Worm (Caenorhabditis elegans) whole organism, L1 larva: ENCODE results near the gene M01H9.2.

Experiments used
- C34B4.2 ChIP-seq: sonication (generic microtip); optimal IDR thresholded peaks from 2 replicates; lab custom pipeline; 2017; ENCODE audit warnings: mild to moderate bottlenecking, missing genetic modification characterization, missing compliant biosample characterization
- F16B12.6 ChIP-seq: fragments of 150-350 bp; optimal IDR thresholded peaks from 2 replicates; lab custom pipeline; 2014; ENCODE audit warnings: missing biosample characterization, missing genetic modification characterization
- Y116A8C.19 ChIP-seq: sonication (generic microtip); optimal IDR thresholded peaks from 2 replicates; lab custom pipeline; 2016; ENCODE audit warnings: missing compliant biosample characterization, missing genetic modification characterization, borderline replicate concordance
- aly-2 ChIP-seq: fragments of 150-350 bp; optimal IDR thresholded peaks from 2 replicates; lab custom pipeline; 2014; ENCODE audit warnings: missing biosample characterization, missing genetic modification characterization
- ama-1 ChIP-seq: fragments of 150-350 bp; optimal IDR thresholded peaks from 2 replicates; lab custom pipeline; 2014
- ceh-63 ChIP-seq: fragments of 200-800 bp; sonication (Bioruptor generic); optimal IDR thresholded peaks from 2 replicates; lab custom pipeline; 2018; ENCODE audit warnings: mild to moderate bottlenecking, missing genetic modification characterization, missing compliant biosample characterization
- ceh-88 ChIP-seq: fragments of 200-800 bp; sonication (Bioruptor generic); IDR thresholded peaks from 2 replicates; pipeline ENCODE4 v1.3.6; 2022; ENCODE audit warnings: missing genetic modification characterization, missing compliant biosample characterization
- dpl-1 ChIP-seq, 3 experiments: fragments of 150-350 bp in 2 of 3; sonication (generic microtip) in 1 of 3; optimal IDR thresholded peaks; 2 replicates each; lab custom pipeline; 2014 to 2017; ENCODE audit warnings: missing biosample characterization in 3 of 3, missing genetic modification characterization in 3 of 3, missing genetic modification reagents in 3 of 3
- dsc-1 ChIP-seq: sonication (generic microtip); optimal IDR thresholded peaks from 2 replicates; lab custom pipeline; 2016; ENCODE audit warnings: mild to moderate bottlenecking, missing genetic modification characterization, missing compliant biosample characterization
- efl-1 ChIP-seq, 4 experiments: fragments of 150-350 bp; optimal IDR thresholded peaks in 3 of 4; peaks in 1 of 4; 1 replicate in 1 of 4; 2 replicates in 3 of 4; lab custom pipeline; 2014; ENCODE audit warnings: missing biosample characterization in 2 of 4, missing genetic modification characterization in 2 of 4, missing genetic modification reagents in 2 of 4
- efl-3 ChIP-seq: fragments of 200-800 bp; sonication (Bioruptor generic); optimal IDR thresholded peaks from 2 replicates; lab custom pipeline; 2018; ENCODE audit warnings: mild to moderate bottlenecking, missing genetic modification characterization, missing compliant biosample characterization
- egl-27 ChIP-seq, 2 experiments: fragments of 150-350 bp in 1 of 2; sonication (generic microtip); optimal IDR thresholded peaks; 3 replicates each; lab custom pipeline; 2017 to 2018; ENCODE audit warnings: missing biosample characterization in 2 of 2, missing genetic modification characterization in 2 of 2, missing genetic modification reagents in 2 of 2
- elt-3 ChIP-seq, 6 experiments: fragments of 150-350 bp in 1 of 6; sonication (generic microtip); optimal IDR thresholded peaks; 2 replicates each; lab custom pipeline; 2017 to 2018; ENCODE audit warnings: missing biosample characterization in 6 of 6, missing genetic modification characterization in 6 of 6, inconsistent platforms in 1 of 6
- ets-5 ChIP-seq: fragments of 200-800 bp; sonication (Bioruptor generic); IDR thresholded peaks from 2 replicates; pipeline ENCODE4 v1.3.6; 2022; ENCODE audit warnings: missing genetic modification characterization, missing compliant biosample characterization
- fkh-10 ChIP-seq: sonication (generic microtip); optimal IDR thresholded peaks from 2 replicates; lab custom pipeline; 2017; ENCODE audit warnings: missing biosample characterization, missing genetic modification reagents, missing genetic modification characterization
- hlh-17 ChIP-seq: fragments of 200-800 bp; sonication (Bioruptor generic); optimal IDR thresholded peaks from 2 replicates; lab custom pipeline; 2018; ENCODE audit warnings: missing genetic modification characterization, mild to moderate bottlenecking, missing compliant biosample characterization, moderate library complexity, borderline replicate concordance
- lin-14 ChIP-seq: fragments of 200-800 bp; sonication (Bioruptor generic); optimal IDR thresholded peaks from 2 replicates; lab custom pipeline; 2018; ENCODE audit warnings: mild to moderate bottlenecking, missing genetic modification characterization, moderate library complexity, missing compliant biosample characterization
- lir-3 ChIP-seq: sonication (generic microtip); optimal IDR thresholded peaks from 2 replicates; lab custom pipeline; 2016; ENCODE audit warnings: mild to moderate bottlenecking, missing genetic modification characterization, moderate library complexity, missing compliant biosample characterization; ENCODE audit not compliant: poor library complexity
- mdl-1 ChIP-seq, 2 experiments: fragments of 150-350 bp; optimal IDR thresholded peaks; 2 replicates each; lab custom pipeline; 2014 to 2017; ENCODE audit warnings: missing biosample characterization in 2 of 2, missing genetic modification characterization in 2 of 2, inconsistent platforms in 1 of 2
- mef-2 ChIP-seq: fragments of 150-350 bp; optimal IDR thresholded peaks from 2 replicates; lab custom pipeline; 2014; ENCODE audit warnings: missing biosample characterization, missing genetic modification characterization
- nhr-11 ChIP-seq: fragments of 150-350 bp; optimal IDR thresholded peaks from 2 replicates; lab custom pipeline; 2014; ENCODE audit warnings: missing biosample characterization, missing genetic modification characterization
- nhr-12 ChIP-seq: sonication (generic microtip); optimal IDR thresholded peaks from 2 replicates; lab custom pipeline; 2017; ENCODE audit warnings: missing biosample characterization, missing genetic modification characterization
- nhr-19 ChIP-seq: fragments of 200-800 bp; sonication (Bioruptor generic); conservative IDR thresholded peaks from 2 replicates; pipeline ENCODE4 v1.3.6; 2022; ENCODE audit warnings: missing genetic modification characterization, missing compliant biosample characterization
- nhr-20 ChIP-seq: sonication (generic microtip); optimal IDR thresholded peaks from 2 replicates; lab custom pipeline; 2016; ENCODE audit warnings: mild to moderate bottlenecking, missing genetic modification characterization, missing compliant biosample characterization
- nhr-237 ChIP-seq: fragments of 150-350 bp; optimal IDR thresholded peaks from 2 replicates; lab custom pipeline; 2014; ENCODE audit warnings: missing biosample characterization, missing genetic modification characterization
- nhr-28 ChIP-seq: fragments of 150-350 bp; optimal IDR thresholded peaks from 2 replicates; lab custom pipeline; 2014; ENCODE audit warnings: missing biosample characterization, missing genetic modification characterization
- nhr-71 ChIP-seq: sonication (generic microtip); optimal IDR thresholded peaks from 2 replicates; lab custom pipeline; 2016; ENCODE audit warnings: mild to moderate bottlenecking, missing genetic modification characterization, moderate library complexity, missing compliant biosample characterization
- nhr-76 ChIP-seq: sonication (generic microtip); optimal IDR thresholded peaks from 2 replicates; lab custom pipeline; 2017; ENCODE audit warnings: missing biosample characterization, missing genetic modification characterization
- nhr-84 ChIP-seq: sonication (generic microtip); optimal IDR thresholded peaks from 2 replicates; lab custom pipeline; 2017; ENCODE audit warnings: missing biosample characterization, missing genetic modification characterization
- nhr-85 ChIP-seq: sonication (generic microtip); peaks from one replicate; lab custom pipeline; 2016; ENCODE audit warnings: missing genetic modification characterization, inconsistent platforms, missing compliant biosample characterization
- pqm-1 ChIP-seq: sonication (generic microtip); optimal IDR thresholded peaks from 3 replicates; lab custom pipeline; 2017; ENCODE audit warnings: missing biosample characterization, missing genetic modification characterization
- skn-1 ChIP-seq: fragments of 150-350 bp; optimal IDR thresholded peaks from 2 replicates; lab custom pipeline; 2014; ENCODE audit warnings: missing biosample characterization, missing genetic modification characterization
- snpc-4 ChIP-seq: fragments of 150-350 bp; optimal IDR thresholded peaks from 2 replicates; lab custom pipeline; 2014; ENCODE audit warnings: missing biosample characterization, missing genetic modification characterization
- snu-23 ChIP-seq: sonication (generic microtip); optimal IDR thresholded peaks from 2 replicates; lab custom pipeline; 2016; ENCODE audit warnings: missing genetic modification characterization, missing compliant biosample characterization
- sox-4 ChIP-seq: sonication (generic microtip); optimal IDR thresholded peaks from 2 replicates; lab custom pipeline; 2016; ENCODE audit warnings: missing genetic modification characterization, missing compliant biosample characterization
- sup-37 ChIP-seq: fragments of 200-800 bp; sonication (Bioruptor generic); optimal IDR thresholded peaks from 2 replicates; lab custom pipeline; 2018; ENCODE audit warnings: mild to moderate bottlenecking, missing genetic modification characterization, missing compliant biosample characterization
- swsn-7 ChIP-seq: sonication (generic microtip); optimal IDR thresholded peaks from 2 replicates; lab custom pipeline; 2016; ENCODE audit warnings: missing genetic modification characterization, missing compliant biosample characterization
- tlp-1 ChIP-seq: fragments of 150-350 bp; optimal IDR thresholded peaks from 2 replicates; lab custom pipeline; 2014; ENCODE audit warnings: missing biosample characterization, missing genetic modification characterization
- unc-62 ChIP-seq: fragments of 150-350 bp; optimal IDR thresholded peaks from 2 replicates; lab custom pipeline; 2014; ENCODE audit warnings: missing biosample characterization, missing genetic modification reagents, missing genetic modification characterization
- xbp-1 ChIP-seq: sonication (generic microtip); optimal IDR thresholded peaks from 2 replicates; lab custom pipeline; 2016; ENCODE audit warnings: missing genetic modification characterization, missing compliant biosample characterization
- zip-4 ChIP-seq: fragments of 200-800 bp; sonication (Bioruptor generic); optimal IDR thresholded peaks from 2 replicates; lab custom pipeline; 2018; ENCODE audit warnings: mild to moderate bottlenecking, missing genetic modification characterization, moderate library complexity, missing compliant biosample characterization
- ztf-11 ChIP-seq, 2 experiments: sonication (generic microtip); optimal IDR thresholded peaks; 2 replicates each; lab custom pipeline; 2016 to 2017; ENCODE audit warnings: missing genetic modification characterization in 2 of 2, missing biosample characterization in 1 of 2, missing compliant biosample characterization in 1 of 2

The M01H9.2 gene

DNA sequence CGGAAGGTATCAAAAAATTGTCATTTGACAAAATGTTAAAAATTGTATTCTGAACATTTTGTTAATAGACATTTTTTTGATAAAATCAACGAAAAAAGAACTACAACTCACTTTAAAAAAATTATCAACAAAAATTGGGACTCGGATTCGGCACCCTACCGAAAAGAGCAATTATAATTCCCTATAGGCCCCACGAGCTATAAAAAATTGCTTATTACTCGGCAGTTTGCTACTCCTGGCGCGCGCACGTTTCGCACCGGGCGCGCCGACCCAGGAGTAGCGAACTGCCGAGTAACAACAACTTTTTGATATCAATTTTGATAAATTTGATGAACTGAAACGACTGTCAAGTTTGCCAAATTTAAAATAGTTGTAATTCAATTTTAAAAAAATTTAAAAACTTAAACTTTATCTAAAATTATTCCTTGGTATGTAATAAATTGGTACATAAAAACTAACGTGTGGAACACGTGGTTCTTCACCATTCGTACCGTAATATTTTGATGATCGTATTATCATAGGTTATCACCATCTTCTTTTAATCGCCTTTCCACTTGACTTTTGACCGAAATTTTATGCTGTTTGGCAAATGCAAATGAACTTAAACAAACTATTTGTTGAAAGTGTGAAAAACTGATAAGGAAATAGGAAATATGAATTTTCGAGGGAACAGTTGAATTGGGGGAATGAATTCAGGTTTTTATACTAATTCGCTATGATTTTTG lies 12.5 kb upstream of the M01H9.2 start (continued):
- TF ChIP-seq tlp-1 (tag; lab: Kevin White, UChicago) (no peak), elt-3 (tag; optimal IDR thresholded peaks at IDR 0.05; lab: Kevin White, UChicago) (no peak), ztf-11 (tag; optimal IDR thresholded peaks at IDR 0.05; lab: Kevin White, UChicago) (no peak), pqm-1 (no peak), xbp-1 (tag; lab: Kevin White, UChicago) (no peak), efl-3 (GFP tag; lab: Kevin White, UChicago) (no peak), swsn-7 (tag; lab: Kevin White, UChicago) (no peak), sup-37 (GFP tag; lab: Kevin White, UChicago) (no peak), dsc-1 (tag; lab: Kevin White, UChicago) (no peak), sox-4 (tag; lab: Kevin White, UChicago) (no peak), F16B12.6 (tag; lab: Kevin White, UChicago) (no peak), nhr-76 (no peak), ets-5 (GFP tag; lab: Robert Waterston, UW) (no peak), lin-14 (peak; percentile 18), Y116A8C.19 (tag; lab: Kevin White, UChicago) (no peak), unc-62 (GFP tag; lab: Kevin White, UChicago) (no peak), nhr-84 (tag; lab: Kevin White, UChicago) (no peak), ceh-88 (GFP tag; lab: Robert Waterston, UW) (no peak), ceh-63 (GFP tag; lab: Kevin White, UChicago) (no peak), zip-4 (GFP tag; lab: Kevin White, UChicago) (no peak), snu-23 (GFP tag; lab: Kevin White, UChicago) (peak; percentile 17), hlh-17 (GFP tag; lab: Kevin White, UChicago) (no peak), nhr-237 (no peak), nhr-11 (tag; lab: Kevin White, UChicago) (no peak), skn-1 (tag; lab: Kevin White, UChicago) (no peak), dpl-1 (GFP tag; optimal IDR thresholded peaks at IDR 0.05; lab: Kevin White, UChicago) (no peak), mdl-1 (tag; optimal IDR thresholded peaks at IDR 0.05; lab: Kevin White, UChicago) (no peak), fkh-10 (GFP tag; lab: Kevin White, UChicago) (no peak), aly-2 (tag; lab: Kevin White, UChicago) (no peak), egl-27 (tag; optimal IDR thresholded peaks at IDR 0.05; lab: Kevin White, UChicago) (no peak), mef-2 (no peak), nhr-20 (peak; percentile 24), nhr-28 (tag; lab: Kevin White, UChicago) (no peak)

- TF ChIP-seq skn-1 (tag; lab: Kevin White, UChicago) (no peak), snpc-4 (tag; lab: Kevin White, UChicago) (no peak), nhr-19 (GFP tag; lab: Robert Waterston, UW) (peak; percentile 27; the same call in 1 of the 2 replicates), nhr-20 (no peak), C34B4.2 (tag; lab: Kevin White, UChicago) (no peak), mdl-1 (tag; optimal IDR thresholded peaks at IDR 0.05; lab: Kevin White, UChicago) (no peak), lin-14 (peak; percentile 45), nhr-85 (peak; percentile 1), nhr-71 (tag; lab: Kevin White, UChicago) (peak; percentile 30), efl-1 (optimal IDR thresholded peaks at IDR 0.05; lab: Kevin White, UChicago) (no peak), efl-1 (GFP tag; optimal IDR thresholded peaks at IDR 0.05 in 1 of 2; lab: Kevin White, UChicago) (peak in 1 of 2 experiments; percentile 55), nhr-12 (no peak), lir-3 (tag; lab: Kevin White, UChicago) (no peak), ama-1 (lab: Kevin White, UChicago) (no peak)
These were observed 10.7 kb upstream of the M01H9.2 start for ce11 chrIV:4473767-4474166.
